Fruit fly (Drosophila melanogaster) whole organism, pupa: Measurements from ENCODE around the gene lace.

Experiments used
- CG10348 ChIP-seq: fragments of 200-800 bp; sonication (Bioruptor generic); IDR thresholded peaks from 2 replicates; pipeline ENCODE4 v1.3.6; 2022; ENCODE audit warnings: missing biosample characterization, missing genetic modification characterization
- CG12605 ChIP-seq: fragments of 200-800 bp; sonication (Bioruptor generic); IDR thresholded peaks from 2 replicates; pipeline ENCODE4 v1.3.6; 2022; ENCODE audit warnings: missing biosample characterization, missing genetic modification characterization
- CG13204 ChIP-seq: fragments of 200-800 bp; sonication (Bioruptor generic); optimal IDR thresholded peaks from 2 replicates; lab custom pipeline; 2018; ENCODE audit warnings: missing biosample characterization, mild to moderate bottlenecking, missing genetic modification characterization, moderate library complexity
- CG14655 ChIP-seq: fragments of 200-800 bp; sonication (Bioruptor generic); optimal IDR thresholded peaks from 3 replicates; lab custom pipeline; 2017; ENCODE audit warnings: mild to moderate bottlenecking, missing biosample characterization, missing genetic modification reagents, missing genetic modification characterization
- CG15710 ChIP-seq: fragments of 200-800 bp; sonication (Bioruptor generic); optimal IDR thresholded peaks from 2 replicates; lab custom pipeline; 2018; ENCODE audit warnings: missing biosample characterization, mild to moderate bottlenecking, missing genetic modification characterization, moderate library complexity
- CG17806 ChIP-seq: fragments of 200-800 bp; sonication (Bioruptor generic); optimal IDR thresholded peaks from 2 replicates; lab custom pipeline; 2018; ENCODE audit warnings: missing biosample characterization, mild to moderate bottlenecking, missing genetic modification characterization, moderate library complexity
- CG32121 ChIP-seq: fragments of 200-800 bp; sonication (Bioruptor generic); IDR thresholded peaks from 2 replicates; pipeline ENCODE4 v1.3.6; 2022; ENCODE audit warnings: missing biosample characterization, missing genetic modification characterization
- CG34367 ChIP-seq: fragments of 200-800 bp; sonication (Bioruptor generic); optimal IDR thresholded peaks from 2 replicates; lab custom pipeline; 2018; ENCODE audit warnings: missing biosample characterization, mild to moderate bottlenecking, missing genetic modification characterization
- CG4496 ChIP-seq: fragments of 200-800 bp; sonication (Bioruptor generic); IDR thresholded peaks from 3 replicates; pipeline ENCODE4 v1.3.6; 2022; ENCODE audit warnings: missing biosample characterization, missing genetic modification characterization
- CG8159 ChIP-seq: fragments of 200-800 bp; sonication (Bioruptor generic); optimal IDR thresholded peaks from 3 replicates; lab custom pipeline; 2018; ENCODE audit warnings: missing biosample characterization, mild to moderate bottlenecking, missing genetic modification characterization, moderate library complexity
- CG8301 ChIP-seq: fragments of 200-800 bp; sonication (Bioruptor generic); optimal IDR thresholded peaks from 2 replicates; lab custom pipeline; 2018; ENCODE audit warnings: missing biosample characterization, mild to moderate bottlenecking, missing genetic modification characterization
- CG9948 ChIP-seq: fragments of 200-800 bp; sonication (Bioruptor generic); optimal IDR thresholded peaks from 2 replicates; lab custom pipeline; 2018; ENCODE audit warnings: missing biosample characterization, mild to moderate bottlenecking, missing genetic modification characterization, moderate library complexity
- D1 ChIP-seq: fragments of 200-800 bp; sonication (Bioruptor generic); optimal IDR thresholded peaks from 2 replicates; lab custom pipeline; 2018; ENCODE audit warnings: missing biosample characterization, mild to moderate bottlenecking, missing genetic modification characterization, moderate library complexity
- EcR ChIP-seq: fragments of 200-800 bp; sonication (Bioruptor generic); optimal IDR thresholded peaks from 3 replicates; lab custom pipeline; 2019; ENCODE audit warnings: missing biosample characterization, missing genetic modification characterization, mild to moderate bottlenecking, moderate library complexity, missing genetic modification reagents
- Ets98B ChIP-seq: fragments of 200-800 bp; sonication (Bioruptor generic); IDR thresholded peaks from 2 replicates; pipeline ENCODE4 v1.3.6; 2022; ENCODE audit warnings: missing biosample characterization, missing genetic modification characterization
- Pif1A ChIP-seq: fragments of 200-800 bp; sonication (Bioruptor generic); optimal IDR thresholded peaks from 3 replicates; lab custom pipeline; 2016; ENCODE audit warnings: missing biosample characterization, missing genetic modification characterization
- Pif1B ChIP-seq: fragments of 200-800 bp; sonication (Bioruptor generic); optimal IDR thresholded peaks from 3 replicates; lab custom pipeline; 2016; ENCODE audit warnings: missing biosample characterization, missing genetic modification characterization
- Snoo ChIP-seq: fragments of 200-800 bp; sonication (Bioruptor generic); optimal IDR thresholded peaks from 3 replicates; lab custom pipeline; 2017; ENCODE audit warnings: missing biosample characterization, mild to moderate bottlenecking, missing genetic modification characterization, inconsistent platforms
- fd96Ca ChIP-seq: fragments of 200-800 bp; sonication (Bioruptor generic); IDR thresholded peaks from 3 replicates; pipeline ENCODE4 v1.3.6; 2022; ENCODE audit warnings: missing biosample characterization, missing genetic modification characterization
- gl ChIP-seq: fragments of 200-800 bp; sonication (Bioruptor generic); optimal IDR thresholded peaks from 2 replicates; lab custom pipeline; 2018; ENCODE audit warnings: missing biosample characterization, mild to moderate bottlenecking, missing genetic modification characterization
- rn ChIP-seq: fragments of 200-800 bp; sonication (Bioruptor generic); IDR thresholded peaks from 2 replicates; pipeline ENCODE4 v1.3.6; 2022; ENCODE audit warnings: missing biosample characterization, missing genetic modification characterization

Gene lace

DNA sequence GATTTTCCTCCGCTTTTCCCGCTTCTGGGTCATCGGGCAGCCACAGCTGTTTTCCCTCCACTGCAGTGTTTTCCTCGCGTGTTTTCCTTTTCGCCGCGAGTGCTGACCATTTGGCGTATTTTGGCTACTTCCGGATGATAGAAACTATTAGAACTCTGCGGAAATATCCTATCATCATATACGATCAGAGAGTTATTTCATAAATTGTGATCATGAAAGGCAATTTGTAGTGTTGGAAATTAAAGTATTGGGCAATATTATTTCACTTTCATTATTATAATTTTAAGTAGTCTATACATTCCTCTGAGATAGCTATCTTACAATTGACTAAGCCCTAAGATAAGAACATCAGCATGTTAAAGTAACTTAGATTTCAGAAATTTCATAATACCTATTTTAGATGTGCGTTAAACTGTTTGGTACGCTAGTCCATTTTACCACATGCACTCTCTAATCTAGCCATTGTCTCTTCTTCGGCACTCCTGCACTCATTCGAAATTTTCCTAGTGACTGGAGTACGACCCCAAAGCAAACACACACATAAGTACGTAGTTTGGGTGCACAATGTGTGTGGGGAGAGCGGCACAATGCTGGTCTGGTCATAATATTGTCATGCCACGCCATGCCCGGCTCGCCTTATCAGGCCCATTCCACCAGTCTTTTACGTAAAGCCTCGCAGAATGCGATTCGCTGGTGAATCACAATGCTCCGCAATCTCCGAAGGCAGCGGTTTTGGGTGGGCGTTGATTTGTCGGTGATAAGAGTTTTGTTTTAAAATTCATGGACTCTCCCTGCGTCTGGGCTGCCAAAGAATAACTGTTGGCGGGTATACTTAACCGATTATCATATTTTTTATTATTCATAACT lies 1.0 kb downstream of the lace start:
- TF ChIP-seq EcR (GFP tag; lab: Kevin White, UChicago): no peak
- TF ChIP-seq CG12605: no peak
- TF ChIP-seq CG8301 (tag; lab: Kevin White, UChicago): no peak
- no peak for TF ChIP-seq CG32121 (GFP tag; lab: Robert Waterston, UW)
- TF ChIP-seq Ets98B (GFP tag; lab: Robert Waterston, UW): no peak
- no peak for TF ChIP-seq CG8159 (tag; lab: Kevin White, UChicago)
- no peak for TF ChIP-seq Snoo (tag; lab: Kevin White, UChicago)
- no peak for TF ChIP-seq CG14655 (GFP tag; lab: Kevin White, UChicago)
- no peak for TF ChIP-seq Pif1A (GFP tag; lab: Kevin White, UChicago)
- no peak for TF ChIP-seq CG15710 (tag; lab: Kevin White, UChicago)
- TF ChIP-seq, all 21 proteins: peak for 0

DNA sequence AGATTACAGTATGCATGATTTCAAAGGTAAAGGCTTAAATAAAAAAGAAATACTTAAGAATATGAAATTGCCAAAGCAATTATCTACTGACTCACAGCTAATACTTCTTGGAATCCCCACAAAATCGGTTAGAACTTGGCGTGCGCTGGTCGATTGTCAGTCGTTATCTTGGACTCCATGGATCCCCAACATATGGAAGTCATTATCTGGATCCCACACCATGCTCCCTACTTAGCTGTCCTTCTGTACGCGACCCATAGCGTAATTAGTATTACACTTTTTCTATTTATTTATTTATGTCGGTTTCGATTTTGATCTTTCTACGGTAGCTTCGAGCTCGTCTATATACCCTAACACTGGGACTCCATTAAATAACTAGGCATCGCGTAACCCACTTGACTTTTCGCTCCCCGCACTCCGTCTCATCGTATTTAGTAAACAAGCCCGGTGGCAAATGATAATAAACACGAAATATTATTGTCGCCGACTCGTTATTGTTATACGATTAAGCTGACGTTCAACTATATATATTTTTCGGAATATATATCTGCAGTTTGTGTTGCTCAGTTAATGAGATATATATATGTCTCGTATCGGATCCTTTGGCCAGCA lies 2.1 kb downstream of the lace start:
- TF ChIP-seq gl (tag; lab: Kevin White, UChicago) (no peak), CG10348 (GFP tag; lab: Robert Waterston, UW) (no peak), CG8159 (tag; lab: Kevin White, UChicago) (no peak), CG15710 (tag; lab: Kevin White, UChicago) (no peak), fd96Ca (GFP tag; lab: Robert Waterston, UW) (no peak), CG9948 (no peak), D1 (tag; lab: Kevin White, UChicago) (no peak), CG17806 (no peak), EcR (GFP tag; lab: Kevin White, UChicago) (no peak), CG14655 (GFP tag; lab: Kevin White, UChicago) (no peak), Ets98B (GFP tag; lab: Robert Waterston, UW) (no peak)

DNA sequence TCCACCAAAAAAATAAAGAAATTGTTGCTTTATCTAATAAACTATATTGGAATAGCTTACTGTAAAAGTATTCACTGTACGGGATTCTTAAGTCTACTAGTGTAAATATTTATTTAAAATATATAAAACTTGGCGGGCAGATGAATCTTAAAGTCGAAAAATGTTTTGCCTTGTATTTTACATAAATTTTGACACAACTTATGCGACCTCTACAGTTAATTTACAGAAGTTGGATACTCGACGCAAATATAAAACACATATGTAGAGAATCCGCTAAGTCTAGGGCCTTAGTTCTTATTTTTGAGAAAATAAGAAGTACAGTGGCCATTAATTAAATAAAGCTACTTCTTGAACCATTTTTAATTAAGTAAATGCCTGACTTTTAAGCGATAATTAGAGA lies 5.6 kb downstream of the lace start:
- TF ChIP-seq Pif1B (GFP tag; lab: Kevin White, UChicago) (no peak), fd96Ca (GFP tag; lab: Robert Waterston, UW) (no peak), CG8159 (tag; lab: Kevin White, UChicago) (no peak)

DNA sequence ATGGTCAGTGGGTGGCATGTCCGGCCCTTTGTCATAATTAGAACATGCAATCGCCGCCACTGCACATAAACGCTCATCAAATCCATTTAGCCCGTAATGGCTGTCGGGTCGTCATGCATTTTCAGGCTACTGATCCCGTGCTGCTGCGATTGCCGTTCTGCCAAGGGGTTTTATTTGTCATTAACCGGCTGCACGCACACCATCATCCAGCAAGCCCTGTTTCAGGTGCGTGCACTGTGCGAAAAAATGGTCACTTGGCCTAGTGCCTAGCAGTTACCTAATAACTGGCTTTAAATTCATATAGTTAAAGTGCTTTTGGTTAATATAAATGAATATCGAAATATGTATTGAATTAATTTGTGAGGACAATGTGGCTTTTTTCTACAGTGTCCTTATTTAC lies 38.5 kb downstream of the lace start:
- TF ChIP-seq CG10348 (GFP tag; lab: Robert Waterston, UW) (no peak), fd96Ca (GFP tag; lab: Robert Waterston, UW) (0 out of 3 replicates have a peak, but pooled peaks have one; percentile 20), CG14655 (GFP tag; lab: Kevin White, UChicago) (peak; percentile 42)

dm6 chr2L:15547219-15547618 lies 48.3 kb downstream of the lace start, which contains the start of gene Skadu:
Gene Skadu, plus strand, starts transcription at chr2L:15547519.
- TF ChIP-seq Snoo (tag; lab: Kevin White, UChicago) (no peak), Ets98B (GFP tag; lab: Robert Waterston, UW) (no peak)
- TF ChIP-seq, all 21 proteins: peak for 0

- TF ChIP-seq CG10348 (GFP tag; lab: Robert Waterston, UW) (no peak), CG34367 (tag; lab: Kevin White, UChicago) (no peak), CG32121 (GFP tag; lab: Robert Waterston, UW) (no peak), CG8301 (tag; lab: Kevin White, UChicago) (no peak), EcR (GFP tag; lab: Kevin White, UChicago) (no peak), CG17806 (no peak), CG14655 (GFP tag; lab: Kevin White, UChicago) (no peak), CG8159 (tag; lab: Kevin White, UChicago) (no peak), Pif1A (GFP tag; lab: Kevin White, UChicago) (no peak), CG9948 (no peak), CG13204 (no peak), fd96Ca (GFP tag; lab: Robert Waterston, UW) (no peak), CG4496 (no peak), Snoo (tag; lab: Kevin White, UChicago) (no peak), gl (tag; lab: Kevin White, UChicago) (no peak), CG15710 (tag; lab: Kevin White, UChicago) (no peak)
- TF ChIP-seq, all 21 proteins: peak for 0
These were observed 51.1 kb downstream of the lace start, which contains the start of gene CG15256 for dm6 chr2L:15550072-15550471. Gene CG15256, plus strand, starts transcription at chr2L:15550372.

- no peak for TF ChIP-seq Snoo (tag; lab: Kevin White, UChicago)
- TF ChIP-seq CG10348 (GFP tag; lab: Robert Waterston, UW): no peak
- TF ChIP-seq Pif1B (GFP tag; lab: Kevin White, UChicago): no peak
- no peak for TF ChIP-seq D1 (tag; lab: Kevin White, UChicago)
- TF ChIP-seq CG12605: no peak
- no peak for TF ChIP-seq CG9948
- TF ChIP-seq gl (tag; lab: Kevin White, UChicago): no peak
- TF ChIP-seq fd96Ca (GFP tag; lab: Robert Waterston, UW): no peak
- no peak for TF ChIP-seq CG8301 (tag; lab: Kevin White, UChicago)
- no peak for TF ChIP-seq Ets98B (GFP tag; lab: Robert Waterston, UW)
- no peak for TF ChIP-seq rn (GFP tag; lab: Robert Waterston, UW)
- no peak for TF ChIP-seq CG15710 (tag; lab: Kevin White, UChicago)
- no peak for TF ChIP-seq CG8159 (tag; lab: Kevin White, UChicago)
- TF ChIP-seq EcR (GFP tag; lab: Kevin White, UChicago): no peak
- no peak for TF ChIP-seq CG17806
- no peak for TF ChIP-seq CG32121 (GFP tag; lab: Robert Waterston, UW)
These were observed 53.6 kb downstream of the lace start, which contains the start of gene kek3 for dm6 chr2L:15552480-15552879. Gene kek3, plus strand, starts transcription at chr2L:15552723.
